Worm (Caenorhabditis elegans) whole organism, L4 larva: ENCODE measurements around the gene AH9.6.

Experiments used
- Y75B8A.6 ChIP-seq: fragments of 200-800 bp; sonication (Bioruptor generic); IDR thresholded peaks from 2 replicates; pipeline ENCODE4 v1.3.6; 2022; ENCODE audit warnings: missing genetic modification reagents, missing genetic modification characterization, missing compliant biosample characterization
- dpl-1 ChIP-seq: fragments of 150-350 bp; optimal IDR thresholded peaks from 2 replicates; lab custom pipeline; 2014; ENCODE audit warnings: missing biosample characterization, missing genetic modification reagents, missing genetic modification characterization
- jun-1 ChIP-seq: fragments of 150-350 bp; optimal IDR thresholded peaks from 2 replicates; lab custom pipeline; 2014; ENCODE audit warnings: missing biosample characterization, missing genetic modification reagents, missing genetic modification characterization
- lin-13 ChIP-seq: fragments of 150-350 bp; optimal IDR thresholded peaks from 2 replicates; lab custom pipeline; 2014; ENCODE audit warnings: missing biosample characterization, missing genetic modification reagents, missing genetic modification characterization
- tag-97 ChIP-seq: fragments of 200-800 bp; sonication (Bioruptor generic); IDR thresholded peaks from 2 replicates; pipeline ENCODE4 v1.3.6; 2022; ENCODE audit warnings: missing genetic modification characterization, missing compliant biosample characterization
- unc-130 ChIP-seq: sonication (generic microtip); optimal IDR thresholded peaks from 2 replicates; lab custom pipeline; 2016; ENCODE audit warnings: missing genetic modification reagents, missing genetic modification characterization, missing compliant biosample characterization

- TF ChIP-seq tag-97 (GFP tag; lab: Robert Waterston, UW) (no peak), jun-1 (tag; lab: Kevin White, UChicago) (no peak), unc-130 (GFP tag; lab: Kevin White, UChicago) (no peak), Y75B8A.6 (GFP tag; lab: Robert Waterston, UW) (no peak), dpl-1 (GFP tag; lab: Kevin White, UChicago) (no peak), lin-13 (GFP tag; lab: Kevin White, UChicago) (no peak)
These were observed 54.3 kb downstream of the AH9.6 start for ce11 chrX:2213400-2214362.
